Fruit fly (Drosophila melanogaster): ENCODE measurements around the gene Naprt.
A peak's percentile ranks its signal among the peaks of the same experiment; 100 is the strongest.

The Naprt gene

DNA sequence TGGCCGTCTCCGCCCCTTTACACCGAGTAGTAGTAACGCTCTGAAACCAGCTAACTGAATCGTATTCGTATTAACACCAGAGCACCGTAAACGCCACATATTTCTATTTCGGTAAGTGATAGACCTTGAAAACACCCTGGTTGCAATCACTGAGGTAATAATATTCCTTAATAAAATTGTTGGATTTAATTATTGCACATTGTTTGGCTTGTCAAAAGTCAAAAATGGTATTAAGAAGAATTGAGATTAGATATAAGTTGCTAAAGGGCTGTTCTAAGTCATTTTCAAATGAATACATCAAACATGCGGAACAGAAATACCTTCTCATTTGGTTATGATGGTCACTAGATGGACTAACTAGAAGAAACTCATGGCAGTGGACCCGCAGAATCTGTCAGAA, 20.9 kb upstream of the Naprt start (continued):
- TF ChIP-seq chm (GFP tag; IDR thresholded peaks at IDR 0.05) (no peak), gro (GFP tag; optimal IDR thresholded peaks at IDR 0.05) (no peak), otp (GFP tag; IDR thresholded peaks at IDR 0.05) (no peak), CG9609 (GFP tag; optimal IDR thresholded peaks at IDR 0.05) (no peak), MTF-1 (GFP tag; optimal IDR thresholded peaks at IDR 0.05; ENCODE audit: borderline replicate concordance) (no peak), bcd (GFP tag; optimal IDR thresholded peaks at IDR 0.05) (peak; percentile 2), ase (GFP tag; IDR thresholded peaks at IDR 0.05) (no peak), CG8924 (tag; optimal IDR thresholded peaks at IDR 0.05) (peak; percentile 38), CG7987 (GFP tag; optimal IDR thresholded peaks at IDR 0.05) (no peak), croc (GFP tag; conservative IDR thresholded peaks at IDR 0.05) (no peak), Spps (tag; optimal IDR thresholded peaks at IDR 0.05) (no peak), gcm (GFP tag; optimal IDR thresholded peaks at IDR 0.05) (peak; percentile 15), Blimp-1 (GFP tag; optimal IDR thresholded peaks at IDR 0.05) (peak; percentile 31), eve (GFP tag; optimal IDR thresholded peaks at IDR 0.05) (no peak), sima (GFP tag; optimal IDR thresholded peaks at IDR 0.05) (no peak), Hmx (GFP tag; optimal IDR thresholded peaks at IDR 0.05) (no peak), ttk (GFP tag; IDR thresholded peaks at IDR 0.05) (no peak), CG8944 (GFP tag; optimal IDR thresholded peaks at IDR 0.05) (no peak), CG10147 (GFP tag; optimal IDR thresholded peaks at IDR 0.05) (no peak), nmo (GFP tag; optimal IDR thresholded peaks at IDR 0.05) (peak; percentile 22), CG43689 (GFP tag; IDR thresholded peaks at IDR 0.05) (no peak), CG17361 (GFP tag; IDR thresholded peaks at IDR 0.05) (no peak), CG14710 (tag; optimal IDR thresholded peaks at IDR 0.05) (peak; percentile 1), row (GFP tag; IDR thresholded peaks at IDR 0.05) (peak; percentile 57; the same call in 2 of the 3 replicates), z (GFP tag; IDR thresholded peaks at IDR 0.05) (no peak), Sox102F (GFP tag; optimal IDR thresholded peaks at IDR 0.05) (peak; percentile 16), jing (GFP tag; optimal IDR thresholded peaks at IDR 0.05) (no peak), pho (GFP tag; optimal IDR thresholded peaks at IDR 0.05) (peak; percentile 1), CG32532 (GFP tag; IDR thresholded peaks at IDR 0.05) (peak; percentile 26; the same call in 1 of the 2 replicates), CG14667 (GFP tag; IDR thresholded peaks at IDR 0.05) (no peak), dati (GFP tag; IDR thresholded peaks at IDR 0.05) (no peak), E2f1 (GFP tag; IDR thresholded peaks at IDR 0.05) (no peak), br (optimal IDR thresholded peaks at IDR 0.05) (no peak), CG18476 (GFP tag; optimal IDR thresholded peaks at IDR 0.05) (no peak), CG12299 (tag; optimal IDR thresholded peaks at IDR 0.05) (no peak), CG7357 (GFP tag; IDR thresholded peaks at IDR 0.05) (no peak), CG17328 (GFP tag; IDR thresholded peaks at IDR 0.05) (0 out of 2 replicates have a peak, but pooled peaks have one; percentile 22), CG1529 (GFP tag; optimal IDR thresholded peaks at IDR 0.05) (no peak), dmrt99B (tag; optimal IDR thresholded peaks at IDR 0.05) (no peak), nerfin-2 (GFP tag; IDR thresholded peaks at IDR 0.05; ENCODE audit: partially characterized antibody) (no peak), Poxn (GFP tag; IDR thresholded peaks at IDR 0.05) (no peak), ac (GFP tag; optimal IDR thresholded peaks at IDR 0.05) (no peak), crc (GFP tag; optimal IDR thresholded peaks at IDR 0.05) (no peak), sisA (GFP tag; IDR thresholded peaks at IDR 0.05) (no peak), gt (GFP tag; IDR thresholded peaks at IDR 0.05) (no peak), C15 (GFP tag; IDR thresholded peaks at IDR 0.05) (no peak), crol (GFP tag; IDR thresholded peaks at IDR 0.05) (no peak), CG11696 (GFP tag; IDR thresholded peaks at IDR 0.05) (no peak), CG4424 (GFP tag; optimal IDR thresholded peaks at IDR 0.05) (no peak), chif (GFP tag; optimal IDR thresholded peaks at IDR 0.05) (peak in 1 of 2 experiments; percentile 22), Lhr (GFP tag; optimal IDR thresholded peaks at IDR 0.05) (no peak), CG31441 (GFP tag; IDR thresholded peaks at IDR 0.05) (no peak), CG11398 (GFP tag; optimal IDR thresholded peaks at IDR 0.05) (no peak)
